Worm (Caenorhabditis elegans): ENCODE results near the gene C54D10.10.

DNA sequence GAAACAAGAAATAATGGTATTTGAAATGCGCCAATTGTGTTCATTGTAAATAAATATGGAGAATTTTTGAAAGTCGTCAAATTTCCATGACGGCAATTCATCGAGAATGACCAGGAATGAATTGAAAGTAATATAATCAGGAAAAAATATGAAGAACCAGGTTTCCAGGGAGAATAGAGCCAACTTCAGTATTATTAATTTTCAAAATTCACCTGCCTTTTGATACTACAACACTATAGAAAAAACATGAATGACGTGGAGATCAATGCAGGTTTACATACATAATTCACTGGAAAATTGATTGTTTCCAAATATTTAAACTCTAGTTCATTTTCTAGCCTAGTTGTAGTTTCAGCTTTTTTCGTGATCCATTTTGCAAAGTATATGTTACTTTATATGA lies 16.1 kb downstream of the C54D10.10 start, which contains the start of gene srh-25:
- no peak for TF ChIP-seq snpc-4 (tag; optimal IDR thresholded peaks at IDR 0.05)
- no peak for TF ChIP-seq egl-27 (tag; optimal IDR thresholded peaks at IDR 0.05)
- no peak for TF ChIP-seq nhr-237 (tag; optimal IDR thresholded peaks at IDR 0.05)
- no peak for TF ChIP-seq nhr-12 (tag; optimal IDR thresholded peaks at IDR 0.05)
- TF ChIP-seq ceh-82 (tag; optimal IDR thresholded peaks at IDR 0.05), result no peak
- no peak for TF ChIP-seq nhr-129 (tag; optimal IDR thresholded peaks at IDR 0.05)
- no peak for TF ChIP-seq nhr-25 (tag; optimal IDR thresholded peaks at IDR 0.05)
- no peak for TF ChIP-seq nhr-6 (tag; optimal IDR thresholded peaks at IDR 0.05)
- TF ChIP-seq ZK546.5 (tag; optimal IDR thresholded peaks at IDR 0.05), result no peak
- TF ChIP-seq sma-3 (GFP tag; optimal IDR thresholded peaks at IDR 0.05), result no peak
- TF ChIP-seq gmeb-1 (tag; optimal IDR thresholded peaks at IDR 0.05), result no peak
- TF ChIP-seq ceh-16 (tag; optimal IDR thresholded peaks at IDR 0.05), result no peak
